Fruit fly (Drosophila melanogaster): ENCODE measurements around the gene CG14965.

CG14965 gene

dm6 chr3L:3148125-3149059 is 43.9 kb downstream of the CG14965 start, which contains the start of the genes Usp5 and BtbVII:
Gene Usp5, minus strand, starts transcription at chr3L:3148358.
Gene BtbVII, plus strand, starts transcription at chr3L:3148646.
- TF ChIP-seq Lpt (GFP tag; optimal IDR thresholded peaks at IDR 0.05) (no peak), Sox102F (GFP tag; optimal IDR thresholded peaks at IDR 0.05) (no peak), CG10669 (GFP tag; optimal IDR thresholded peaks at IDR 0.05) (no peak), CG11762 (GFP tag; optimal IDR thresholded peaks at IDR 0.05; ENCODE audit: insufficient read depth) (no peak), dac (GFP tag; optimal IDR thresholded peaks at IDR 0.05) (no peak), lz (GFP tag; optimal IDR thresholded peaks at IDR 0.05) (peak; percentile 79), Hr4 (GFP tag; optimal IDR thresholded peaks at IDR 0.05) (no peak), topi (GFP tag; optimal IDR thresholded peaks at IDR 0.05) (peak; percentile 49), vri (GFP tag; optimal IDR thresholded peaks at IDR 0.05) (peak; percentile 19), Sox14 (GFP tag; optimal IDR thresholded peaks at IDR 0.05) (peak; percentile 60), CG10631 (GFP tag; optimal IDR thresholded peaks at IDR 0.05) (no peak), Gug (GFP tag; IDR thresholded peaks at IDR 0.05) (peak; percentile 53), Hr39 (GFP tag; optimal IDR thresholded peaks at IDR 0.05) (no peak), salr (GFP tag; optimal IDR thresholded peaks at IDR 0.05) (peak in 1 of 2 experiments; percentile 12), spab (GFP tag; optimal IDR thresholded peaks at IDR 0.05) (peak; percentile 6), CG15336 (GFP tag; IDR thresholded peaks at IDR 0.05) (0 out of 2 replicates have a peak, but pooled peaks have one; percentile 14), CG16779 (tag; optimal IDR thresholded peaks at IDR 0.05) (peak; percentile 17), acj6 (GFP tag; optimal IDR thresholded peaks at IDR 0.05) (peak; percentile 70), Eip93F (GFP tag; optimal IDR thresholded peaks at IDR 0.05) (no peak), CG31627 (GFP tag; optimal IDR thresholded peaks at IDR 0.05) (peak; percentile 72), CG4318 (GFP tag; optimal IDR thresholded peaks at IDR 0.05) (no peak), Ets96B (tag; optimal IDR thresholded peaks at IDR 0.05) (peak; percentile 31), svp (GFP tag) (peak; percentile 81), esn (GFP tag; optimal IDR thresholded peaks at IDR 0.05) (peak; percentile 72), CG9139 (GFP tag; optimal IDR thresholded peaks at IDR 0.05) (no peak), CG6163 (GFP tag; IDR thresholded peaks at IDR 0.05) (no peak), CG8319 (GFP tag; optimal IDR thresholded peaks at IDR 0.05) (no peak), Smox (GFP tag; optimal IDR thresholded peaks at IDR 0.05) (no peak), achi (GFP tag; optimal IDR thresholded peaks at IDR 0.05) (peak; percentile 52), fd59A (GFP tag; optimal IDR thresholded peaks at IDR 0.05) (peak; percentile 20), fkh (GFP tag; optimal IDR thresholded peaks at IDR 0.05) (peak; percentile 94), CG6792 (GFP tag; optimal IDR thresholded peaks at IDR 0.05) (peak; percentile 48), OdsH (GFP tag; optimal IDR thresholded peaks at IDR 0.05) (no peak), CG8119 (GFP tag; IDR thresholded peaks at IDR 0.05) (peak; percentile 36; the same call in 1 of the 3 replicates), CG3919 (GFP tag; optimal IDR thresholded peaks at IDR 0.05) (peak; percentile 43), Met (GFP tag; optimal IDR thresholded peaks at IDR 0.05) (peak; percentile 68), CG7368 (GFP tag; optimal IDR thresholded peaks at IDR 0.05) (no peak), ss (GFP tag; optimal IDR thresholded peaks at IDR 0.05) (peak in 1 of 2 experiments; percentile 66), pdm3 (GFP tag; optimal IDR thresholded peaks at IDR 0.05) (no peak), CG11902 (GFP tag; optimal IDR thresholded peaks at IDR 0.05) (no peak), eg (GFP tag; IDR thresholded peaks at IDR 0.05) (0 out of 3 replicates have a peak, but pooled peaks have one; percentile 10), Eip75B (GFP tag; optimal IDR thresholded peaks at IDR 0.05) (peak; percentile 62), CG6276 (GFP tag; optimal IDR thresholded peaks at IDR 0.05) (no peak), CG6808 (GFP tag; optimal IDR thresholded peaks at IDR 0.05) (peak; percentile 55), net (GFP tag; optimal IDR thresholded peaks at IDR 0.05) (peak; percentile 51), CG32006 (GFP tag; optimal IDR thresholded peaks at IDR 0.05) (peak; percentile 29), dsx (GFP tag; optimal IDR thresholded peaks at IDR 0.05; ENCODE audit: poor library complexity, severe bottlenecking) (peak; percentile 17), CG34406 (GFP tag; optimal IDR thresholded peaks at IDR 0.05) (peak; percentile 55), Eip78C (GFP tag) (peak; percentile 91), CG11294 (GFP tag; IDR thresholded peaks at IDR 0.05) (no peak; the same call in 1 of the 2 replicates)

Measured in whole organism, prepupa.